Fruit fly (Drosophila melanogaster): ENCODE measurements around the gene CG12155.

CG12155 gene

dm6 chrX:7704262-7705174 is 24.0 kb upstream of the CG12155 start (continued):
- TF ChIP-seq gsb (GFP tag; IDR thresholded peaks at IDR 0.05) (no peak), CG11723 (GFP tag; optimal IDR thresholded peaks at IDR 0.05) (no peak), CG15011 (GFP tag; optimal IDR thresholded peaks at IDR 0.05) (peak; percentile 17), CG13775 (GFP tag; optimal IDR thresholded peaks at IDR 0.05) (no peak), CG31441 (GFP tag; IDR thresholded peaks at IDR 0.05) (no peak), ATbp (GFP tag; optimal IDR thresholded peaks at IDR 0.05) (no peak), CG17359 (tag; optimal IDR thresholded peaks at IDR 0.05) (peak; percentile 7), nerfin-1 (tag; optimal IDR thresholded peaks at IDR 0.05) (no peak), CG7786 (GFP tag; optimal IDR thresholded peaks at IDR 0.05) (no peak), gce (GFP tag; IDR thresholded peaks at IDR 0.05) (no peak), sug (tag; optimal IDR thresholded peaks at IDR 0.05) (no peak), CG18476 (GFP tag; optimal IDR thresholded peaks at IDR 0.05) (no peak), Elba2 (GFP tag; optimal IDR thresholded peaks at IDR 0.05) (no peak), Xbp1 (GFP tag; optimal IDR thresholded peaks at IDR 0.05) (no peak), D19A (tag; optimal IDR thresholded peaks at IDR 0.05) (no peak), bigmax (GFP tag; optimal IDR thresholded peaks at IDR 0.05) (no peak), Deaf1 (tag; optimal IDR thresholded peaks at IDR 0.05) (no peak), Side (GFP tag; optimal IDR thresholded peaks at IDR 0.05) (no peak), CG3847 (GFP tag; IDR thresholded peaks at IDR 0.05) (no peak), sna (GFP tag; IDR thresholded peaks at IDR 0.05; ENCODE audit: partially characterized antibody) (no peak), CG43689 (GFP tag; IDR thresholded peaks at IDR 0.05) (no peak), run (tag; optimal IDR thresholded peaks at IDR 0.05) (no peak), tx (GFP tag; optimal IDR thresholded peaks at IDR 0.05) (no peak), Trl (optimal IDR thresholded peaks at IDR 0.05) (no peak), Trl (GFP tag; optimal IDR thresholded peaks at IDR 0.05) (no peak), dimm (GFP tag; IDR thresholded peaks at IDR 0.05) (no peak), hb (GFP tag; IDR thresholded peaks at IDR 0.05; ENCODE audit: partially characterized antibody) (no peak), amos (GFP tag; IDR thresholded peaks at IDR 0.05; ENCODE audit: partially characterized antibody) (no peak), unc-4 (GFP tag; IDR thresholded peaks at IDR 0.05; ENCODE audit: partially characterized antibody) (no peak), CG6683 (GFP tag; optimal IDR thresholded peaks at IDR 0.05) (no peak), Med (GFP tag) (peak; percentile 74), pb (GFP tag; optimal IDR thresholded peaks at IDR 0.05) (no peak), kay (GFP tag; optimal IDR thresholded peaks at IDR 0.05) (no peak), row (GFP tag; IDR thresholded peaks at IDR 0.05) (no peak; the same call in 2 of the 3 replicates), Lhr (GFP tag; optimal IDR thresholded peaks at IDR 0.05) (no peak), so (GFP tag; IDR thresholded peaks at IDR 0.05) (no peak), CG1233 (GFP tag; optimal IDR thresholded peaks at IDR 0.05) (peak; percentile 7), Pdp1 (GFP tag; optimal IDR thresholded peaks at IDR 0.05) (no peak), sqz (GFP tag; optimal IDR thresholded peaks at IDR 0.05) (peak; percentile 23), Abd-B (GFP tag; optimal IDR thresholded peaks at IDR 0.05) (no peak), CG6813 (GFP tag; optimal IDR thresholded peaks at IDR 0.05) (no peak), Hey (tag; optimal IDR thresholded peaks at IDR 0.05) (no peak), grn (GFP tag; optimal IDR thresholded peaks at IDR 0.05) (no peak), otp (GFP tag; IDR thresholded peaks at IDR 0.05) (no peak), Oaz (GFP tag; IDR thresholded peaks at IDR 0.05) (no peak), twi (tag; optimal IDR thresholded peaks at IDR 0.05) (peak; percentile 22), fd3F (GFP tag; optimal IDR thresholded peaks at IDR 0.05) (no peak), Chrac-16 (GFP tag; optimal IDR thresholded peaks at IDR 0.05) (no peak), CG4282 (GFP tag; optimal IDR thresholded peaks at IDR 0.05) (no peak), psq (GFP tag; optimal IDR thresholded peaks at IDR 0.05) (no peak)

Data from whole organism, embryonic.